Fruit fly (Drosophila melanogaster) S2 (cell line): ENCODE results near the gene hoip.

ENCODE experiments used
- CG8478 ChIP-seq: fragments of >200 bp; optimal IDR thresholded peaks from 2 replicates; lab custom pipeline; 2018
- CTCF ChIP-seq, 2 experiments: fragments of >200 bp; optimal IDR thresholded peaks; 2 replicates each; lab custom pipeline; 2018

dm6 chr2L:9656300-9656699 is 43.3 kb upstream of the hoip start, which contains the start of gene CG33299:
- TF ChIP-seq CG8478 (lab: Kevin White, UChicago), result no peak
- TF ChIP-seq CTCF (optimal IDR thresholded peaks at IDR 0.05; lab: Kevin White, UChicago), result no peak
